Worm (Caenorhabditis elegans): ENCODE results near the gene D2023.6.

Gene D2023.6

DNA sequence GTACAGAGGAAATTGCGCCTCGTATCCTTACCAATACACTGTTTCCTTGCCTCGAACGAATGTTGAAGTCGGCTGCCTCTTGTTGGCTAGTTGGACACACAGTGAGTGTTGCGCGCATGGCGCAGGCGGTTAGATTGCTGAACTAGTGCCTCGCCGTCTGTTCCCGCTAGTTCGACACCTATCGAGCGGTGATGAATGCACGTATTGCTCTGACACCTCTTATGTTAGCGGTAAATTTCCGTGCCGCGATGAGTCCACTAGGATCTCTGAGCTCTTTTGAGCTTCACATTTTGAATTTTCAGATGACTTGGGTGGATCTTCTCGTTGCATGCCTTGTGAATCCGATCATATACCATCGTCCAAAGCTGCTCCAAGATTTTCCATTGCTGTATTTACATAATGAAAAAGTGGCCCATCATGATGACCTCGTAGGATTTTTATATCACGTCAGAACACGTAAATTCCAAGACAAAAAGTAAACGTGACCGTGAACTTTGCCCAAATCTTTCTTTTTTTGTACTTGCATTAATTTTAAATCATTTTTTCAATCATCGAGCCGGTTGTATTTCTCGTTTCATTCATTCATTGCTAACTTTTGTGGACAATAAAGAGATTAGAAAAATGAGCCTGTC is 44.2 kb upstream of the D2023.6 start, which contains the start of gene F55A11.11 (continued):
- TF ChIP-seq T20F7.1 (GFP tag; optimal IDR thresholded peaks at IDR 0.05) (peak; percentile 79), F37D6.2 (tag; optimal IDR thresholded peaks at IDR 0.05) (peak; percentile 53), aha-1 (tag) (peak; percentile 99), mxl-3 (GFP tag; optimal IDR thresholded peaks at IDR 0.05) (peak; percentile 87), madf-9 (GFP tag; conservative IDR thresholded peaks at IDR 0.05) (peak; percentile 90), ztf-7 (tag; optimal IDR thresholded peaks at IDR 0.05) (peak; percentile 87), dmd-6 (GFP tag; IDR thresholded peaks at IDR 0.05) (peak; percentile 75), duxl-1 (tag; optimal IDR thresholded peaks at IDR 0.05; ENCODE audit: poor library complexity) (peak; percentile 84), nhr-48 (tag; optimal IDR thresholded peaks at IDR 0.05) (peak; percentile 80), nhr-76 (tag; optimal IDR thresholded peaks at IDR 0.05) (no peak), hif-1 (tag; optimal IDR thresholded peaks at IDR 0.05) (peak; percentile 57 to 80), snpc-4 (tag; optimal IDR thresholded peaks at IDR 0.05) (no peak), jun-1 (tag; optimal IDR thresholded peaks at IDR 0.05) (peak; percentile 14), lim-7 (GFP tag; IDR thresholded peaks at IDR 0.05) (peak; percentile 97), ceh-20 (GFP tag; IDR thresholded peaks at IDR 0.05) (peak; percentile 90), nhr-25 (tag; optimal IDR thresholded peaks at IDR 0.05; ENCODE audit: borderline replicate concordance, insufficient read depth) (peak; percentile 60), zip-11 (GFP tag; IDR thresholded peaks at IDR 0.05) (peak; percentile 89), ceh-32 (tag; optimal IDR thresholded peaks at IDR 0.05; ENCODE audit: poor library complexity) (peak; percentile 56), spr-1 (tag; optimal IDR thresholded peaks at IDR 0.05) (peak; percentile 91), unc-130 (GFP tag; optimal IDR thresholded peaks at IDR 0.05) (peak; percentile 76), ceh-62 (tag; optimal IDR thresholded peaks at IDR 0.05) (no peak), ces-1 (GFP tag; optimal IDR thresholded peaks at IDR 0.05) (no peak), dpl-1 (GFP tag; optimal IDR thresholded peaks at IDR 0.05) (peak; percentile 53), T26A8.4 (GFP tag; IDR thresholded peaks at IDR 0.05) (peak; percentile 93), nhr-6 (tag; optimal IDR thresholded peaks at IDR 0.05) (peak; percentile 22), dmd-9 (GFP tag; IDR thresholded peaks at IDR 0.05) (peak; percentile 76), lin-15B (tag; optimal IDR thresholded peaks at IDR 0.05) (no peak), mes-2 (tag; optimal IDR thresholded peaks at IDR 0.05; ENCODE audit: poor library complexity, severe bottlenecking) (peak; percentile 80), mdt-29 (GFP tag; IDR thresholded peaks at IDR 0.05) (peak; percentile 88), cey-2 (tag; optimal IDR thresholded peaks at IDR 0.05; ENCODE audit: borderline replicate concordance, insufficient read depth) (no peak), nhr-10 (tag; optimal IDR thresholded peaks at IDR 0.05) (no peak), rbr-2 (tag; optimal IDR thresholded peaks at IDR 0.05) (peak; percentile 84), zfp-3 (GFP tag; conservative IDR thresholded peaks at IDR 0.05) (peak; percentile 86), set-16 (GFP tag; IDR thresholded peaks at IDR 0.05) (no peak; the same call in 1 of the 2 replicates), F26F4.8 (GFP tag; conservative IDR thresholded peaks at IDR 0.05) (peak; percentile 98), nhr-111 (GFP tag; optimal IDR thresholded peaks at IDR 0.05) (peak; percentile 90), lin-1 (GFP tag; IDR thresholded peaks at IDR 0.05) (peak; percentile 95), nhr-28 (tag; optimal IDR thresholded peaks at IDR 0.05) (peak; percentile 50), Y75B8A.6 (GFP tag; IDR thresholded peaks at IDR 0.05) (peak; percentile 82), lin-38 (GFP tag; IDR thresholded peaks at IDR 0.05) (peak; percentile 87), saeg-2 (GFP tag; IDR thresholded peaks at IDR 0.05) (peak; percentile 91), nhr-42 (GFP tag; IDR thresholded peaks at IDR 0.05) (peak; percentile 91), dmd-8 (GFP tag; IDR thresholded peaks at IDR 0.05) (peak; percentile 98; the same call in 1 of the 2 replicates), attf-4 (tag; optimal IDR thresholded peaks at IDR 0.05) (no peak), nhr-102 (tag; optimal IDR thresholded peaks at IDR 0.05) (peak; percentile 82), ctbp-1 (GFP tag; IDR thresholded peaks at IDR 0.05) (peak; percentile 95), mxl-2 (GFP tag; conservative IDR thresholded peaks at IDR 0.05) (peak; percentile 80), lin-29 (GFP tag; IDR thresholded peaks at IDR 0.05) (peak; percentile 86), madf-5 (GFP tag; IDR thresholded peaks at IDR 0.05) (peak; percentile 90 to 91)
